Worm (Caenorhabditis elegans): ENCODE measurements around the gene T13C5.3.
A peak's percentile ranks its signal among the peaks of the same experiment; 100 is the strongest.

Gene T13C5.3

ce11 chrX:6224841-6225240, 46.5 kb downstream of the T13C5.3 start:
- TF ChIP-seq hlh-11 (tag; optimal IDR thresholded peaks at IDR 0.05) (peak; percentile 21), nhr-237 (tag; optimal IDR thresholded peaks at IDR 0.05) (no peak), ceh-20 (GFP tag; IDR thresholded peaks at IDR 0.05) (0 out of 2 replicates have a peak, but pooled peaks have one; percentile 30)

All from whole organism, L4 larva.